Worm (Caenorhabditis elegans) whole organism, L4/young adult: ENCODE data around the gene fbxb-71.

Experiments used
- W03F9.2 ChIP-seq: fragments of 150-350 bp; optimal IDR thresholded peaks from 2 replicates; lab custom pipeline; 2014; ENCODE audit warnings: missing biosample characterization, missing genetic modification characterization
- dao-5 ChIP-seq: sonication (generic microtip); optimal IDR thresholded peaks from 2 replicates; lab custom pipeline; 2016; ENCODE audit warnings: missing genotype, missing genetic modification characterization, moderate library complexity, missing compliant biosample characterization
- him-1 ChIP-seq: sonication (generic microtip); optimal IDR thresholded peaks from 2 replicates; lab custom pipeline; 2016; ENCODE audit warnings: missing genotype, missing genetic modification reagents, missing genetic modification characterization, missing compliant biosample characterization

fbxb-71 gene

DNA sequence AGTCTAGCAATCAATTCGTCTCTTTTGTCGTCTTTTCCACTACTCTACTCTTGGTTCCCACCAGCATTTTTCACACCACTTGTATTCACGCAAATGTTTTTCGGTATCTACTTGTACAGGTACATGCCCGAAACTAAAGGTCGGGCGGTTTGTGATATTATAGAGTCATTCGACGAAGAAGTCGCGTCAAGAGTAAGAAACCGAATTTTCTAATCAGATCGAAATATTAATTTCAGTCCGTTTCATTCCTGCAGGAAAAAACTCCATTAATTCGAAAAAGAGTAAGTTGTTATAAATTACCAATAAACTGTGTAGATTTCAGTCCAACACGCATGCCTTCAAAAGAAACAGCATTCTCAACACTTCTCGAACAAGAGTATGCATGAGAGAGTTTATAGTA, 29.2 kb downstream of the fbxb-71 start:
- TF ChIP-seq W03F9.2 (tag; lab: Kevin White, UChicago) (no peak), him-1 (no peak), dao-5 (tag; lab: Kevin White, UChicago) (no peak)

ce11 chrX:3296182-3296581, 33.5 kb downstream of the fbxb-71 start, which contains the start of gene K09C4.2:
Gene K09C4.2 (plus strand): TSS chrX:3296482.
- TF ChIP-seq dao-5 (tag; lab: Kevin White, UChicago) = no peak
- TF ChIP-seq W03F9.2 (tag; lab: Kevin White, UChicago) = no peak
- no peak for TF ChIP-seq him-1

ce11 chrX:3297812-3298211, 35.1 kb downstream of the fbxb-71 start:
- TF ChIP-seq W03F9.2 (tag; lab: Kevin White, UChicago) = no peak
- no peak for TF ChIP-seq him-1
- no peak for TF ChIP-seq dao-5 (tag; lab: Kevin White, UChicago)

DNA sequence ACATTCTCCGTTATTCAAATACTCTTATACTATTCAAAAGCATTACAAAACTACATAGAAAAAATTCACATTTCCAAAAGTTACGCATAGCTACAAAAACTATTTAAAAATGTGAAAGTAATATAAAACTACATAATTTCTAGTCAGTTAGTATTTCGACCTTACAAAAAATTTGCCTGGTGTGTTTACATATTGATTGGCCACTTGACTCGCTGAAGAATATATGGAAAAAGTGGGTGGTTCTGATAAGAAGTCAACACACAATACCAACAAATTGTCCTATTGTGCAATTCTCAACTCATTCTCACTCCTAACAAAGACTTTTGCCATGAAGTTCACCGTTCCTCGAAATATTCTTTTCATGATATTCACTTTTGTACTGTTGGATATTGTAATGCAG, 35.9 kb downstream of the fbxb-71 start, which contains the start of gene K09C4.1:
TSS of gene K09C4.1 (plus strand) at position 301 of the 400 bp plus-strand sequence.
- TF ChIP-seq him-1 (no peak), dao-5 (tag; lab: Kevin White, UChicago) (no peak)

DNA sequence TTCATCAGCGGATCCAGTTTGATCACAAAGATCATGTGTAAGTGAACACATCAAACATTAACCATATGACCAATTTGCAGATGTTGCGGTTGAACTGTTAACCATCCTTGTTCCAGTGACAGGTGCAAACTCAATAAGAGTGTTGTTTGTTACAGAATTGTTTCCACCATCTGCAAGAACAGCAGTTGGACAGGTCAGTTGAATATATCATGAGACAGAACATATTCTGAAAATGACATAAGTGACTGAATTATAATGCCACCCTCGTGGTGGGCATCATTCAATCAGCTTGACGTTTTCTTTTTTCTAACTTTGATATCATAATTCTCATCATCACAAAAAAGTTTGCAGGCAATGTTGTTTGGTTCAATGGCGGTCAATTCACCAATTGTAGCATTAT, 37.9 kb downstream of the fbxb-71 start:
- TF ChIP-seq W03F9.2 (tag; lab: Kevin White, UChicago) (no peak), dao-5 (tag; lab: Kevin White, UChicago) (no peak), him-1 (no peak)

- TF ChIP-seq him-1 (no peak), dao-5 (tag; lab: Kevin White, UChicago) (no peak), W03F9.2 (tag; lab: Kevin White, UChicago) (no peak)
Measured at ce11 chrX:3301770-3302169, 39.1 kb downstream of the fbxb-71 start, which contains the start of gene F11D5.5. Gene F11D5.5 (plus strand): TSS chrX:3302070.

DNA sequence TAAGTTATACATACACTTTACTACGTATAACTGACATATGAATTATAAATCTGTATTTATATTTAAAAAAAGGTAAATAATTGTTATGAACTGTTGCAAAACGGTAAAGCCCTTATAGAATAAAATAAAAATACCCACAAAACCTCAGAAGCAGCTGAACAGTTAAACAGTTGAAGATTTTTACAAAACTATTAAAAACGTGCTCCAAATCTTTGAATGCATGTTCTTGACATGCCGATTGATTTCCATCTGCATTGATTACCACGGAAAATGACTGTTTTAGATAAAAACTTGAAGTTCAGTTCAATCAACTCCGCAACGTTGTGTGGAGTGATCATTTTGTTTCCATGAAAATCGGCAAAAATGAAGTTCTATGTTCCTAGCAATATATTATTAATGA, 41.4 kb downstream of the fbxb-71 start, which contains the start of gene F11D5.7:
TSS of gene F11D5.7 (plus strand) at position 301 of the 400 bp plus-strand sequence.
- no peak for TF ChIP-seq W03F9.2 (tag; lab: Kevin White, UChicago)
- no peak for TF ChIP-seq him-1
- no peak for TF ChIP-seq dao-5 (tag; lab: Kevin White, UChicago)

DNA sequence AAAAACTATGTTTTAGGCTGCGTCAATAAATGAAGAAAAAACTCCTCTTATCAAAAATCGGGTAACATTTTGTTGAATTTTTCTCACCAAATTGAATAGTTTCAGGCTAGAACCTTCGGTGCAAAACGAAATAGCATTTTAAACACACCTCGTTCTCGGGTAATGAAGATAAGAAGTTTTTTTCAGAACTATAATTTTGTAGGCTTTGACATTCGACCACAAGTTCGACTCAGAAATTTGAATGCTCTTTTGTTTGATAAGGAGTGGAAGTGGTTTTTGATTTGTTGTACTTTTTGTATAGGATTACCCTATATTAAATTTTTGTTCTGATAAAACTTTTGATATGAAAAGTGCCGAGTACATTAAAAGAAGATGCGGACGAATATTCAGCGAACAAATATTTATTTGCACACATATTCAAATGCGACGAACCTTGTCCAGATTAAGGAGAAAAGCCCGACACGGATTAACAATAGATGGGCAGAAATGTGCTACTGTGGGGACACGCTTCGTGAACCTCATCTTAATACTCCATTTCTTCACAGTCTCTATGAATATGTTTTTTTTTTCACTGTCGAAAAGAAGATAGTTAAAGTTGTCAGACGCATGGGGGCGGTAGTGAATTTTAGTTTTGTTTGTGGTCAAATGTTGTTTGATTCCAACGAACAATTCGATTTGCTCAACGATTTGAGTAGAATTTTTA, 44.0 kb downstream of the fbxb-71 start:
- no peak for TF ChIP-seq W03F9.2 (tag; lab: Kevin White, UChicago)
- no peak for TF ChIP-seq dao-5 (tag; lab: Kevin White, UChicago)
- TF ChIP-seq him-1 = no peak

ce11 chrX:3310702-3311101, 48.0 kb downstream of the fbxb-71 start:
- no peak for TF ChIP-seq W03F9.2 (tag; lab: Kevin White, UChicago)
- TF ChIP-seq him-1 = no peak
- TF ChIP-seq dao-5 (tag; lab: Kevin White, UChicago) = no peak
